Worm (Caenorhabditis elegans): ENCODE data around the gene egl-26.

ce11 chrII:57873-58272 lies 11.6 kb upstream of the egl-26 start:
- TF ChIP-seq T22C8.4 (GFP tag; IDR thresholded peaks at IDR 0.05) (no peak), ztf-23 (GFP tag; IDR thresholded peaks at IDR 0.05) (no peak)

All from whole organism, midembryonic.